Fruit fly (Drosophila melanogaster): ENCODE data around the gene Grip163.

Gene Grip163

dm6 chr3L:11953783-11954182 is 44.2 kb downstream of the Grip163 start, which contains the start of gene CG7248:
Gene CG7248 (plus strand): TSS chr3L:11954083.
- TF ChIP-seq foxo (GFP tag; optimal IDR thresholded peaks at IDR 0.05), result no peak
- TF ChIP-seq fru (GFP tag; optimal IDR thresholded peaks at IDR 0.05), result no peak
- no peak for TF ChIP-seq GATAd (GFP tag; optimal IDR thresholded peaks at IDR 0.05)
- TF ChIP-seq dl (GFP tag; optimal IDR thresholded peaks at IDR 0.05; ENCODE audit: insufficient read depth in 1 of 2, partially characterized antibody in 2 of 2), result no peak
- no peak for TF ChIP-seq Mio (GFP tag; optimal IDR thresholded peaks at IDR 0.05)
- no peak for TF ChIP-seq psq (GFP tag; optimal IDR thresholded peaks at IDR 0.05)
- no peak for TF ChIP-seq Sp1 (GFP tag; optimal IDR thresholded peaks at IDR 0.05)
- no peak for TF ChIP-seq CG9705 (GFP tag; optimal IDR thresholded peaks at IDR 0.05)
- TF ChIP-seq Myc (optimal IDR thresholded peaks at IDR 0.05), result no peak
- no peak for TF ChIP-seq tai (GFP tag; optimal IDR thresholded peaks at IDR 0.05)
- no peak for TF ChIP-seq Hr83 (GFP tag; optimal IDR thresholded peaks at IDR 0.05; ENCODE audit: poor library complexity, severe bottlenecking)
- no peak for TF ChIP-seq jim (GFP tag; optimal IDR thresholded peaks at IDR 0.05)
- TF ChIP-seq woc (GFP tag; optimal IDR thresholded peaks at IDR 0.05), result no peak
- TF ChIP-seq CG32264 (GFP tag; optimal IDR thresholded peaks at IDR 0.05), result no peak
- TF ChIP-seq sv (GFP tag; optimal IDR thresholded peaks at IDR 0.05), result no peak
- TF ChIP-seq br (GFP tag; optimal IDR thresholded peaks at IDR 0.05), result no peak
- no peak for TF ChIP-seq lola (GFP tag; optimal IDR thresholded peaks at IDR 0.05)

- no peak for TF ChIP-seq CG9705 (GFP tag; optimal IDR thresholded peaks at IDR 0.05)
- TF ChIP-seq jim (GFP tag; optimal IDR thresholded peaks at IDR 0.05), result no peak
- no peak for TF ChIP-seq Myc (optimal IDR thresholded peaks at IDR 0.05)
- no peak for TF ChIP-seq woc (GFP tag; optimal IDR thresholded peaks at IDR 0.05)
- TF ChIP-seq CrebA (GFP tag; optimal IDR thresholded peaks at IDR 0.05; ENCODE audit: borderline replicate concordance), result no peak
- no peak for TF ChIP-seq Hr78 (GFP tag; optimal IDR thresholded peaks at IDR 0.05)
- no peak for TF ChIP-seq CG32264 (GFP tag; optimal IDR thresholded peaks at IDR 0.05)
- no peak for TF ChIP-seq dmrt93B (GFP tag; optimal IDR thresholded peaks at IDR 0.05)
- TF ChIP-seq sage (GFP tag; optimal IDR thresholded peaks at IDR 0.05), result no peak
- no peak for TF ChIP-seq Vsx2 (GFP tag; optimal IDR thresholded peaks at IDR 0.05; ENCODE audit: partially characterized antibody)
- no peak for TF ChIP-seq br (GFP tag; optimal IDR thresholded peaks at IDR 0.05)
These were observed 44.7 kb downstream of the Grip163 start, which contains the start of gene obst-G for dm6 chr3L:11953217-11953616. Gene obst-G (minus strand): TSS chr3L:11953317.

DNA sequence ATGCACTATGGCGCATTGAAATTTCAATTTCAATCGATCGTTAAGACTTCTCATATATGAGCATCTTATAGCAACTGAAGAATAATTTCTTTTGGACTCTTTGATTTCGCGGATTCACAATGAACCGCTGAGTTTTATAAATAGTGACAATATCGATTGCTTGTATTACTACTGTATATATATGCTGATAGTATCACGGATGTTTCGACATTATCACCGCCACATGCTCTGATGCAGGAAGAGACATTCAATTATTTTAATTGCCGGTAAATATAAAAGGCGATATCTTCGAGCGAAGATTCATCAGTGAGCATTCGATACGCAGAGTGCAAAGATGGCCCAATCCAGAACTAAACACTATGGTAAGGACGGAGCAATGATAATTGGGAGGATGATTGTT is 48.4 kb downstream of the Grip163 start, which contains the start of gene CG17826:
TSS of gene CG17826 (plus strand) at position 301 of the 400 bp plus-strand sequence.
- TF ChIP-seq Jra (GFP tag; optimal IDR thresholded peaks at IDR 0.05) (no peak), OdsH (GFP tag; optimal IDR thresholded peaks at IDR 0.05) (no peak), h (GFP tag; optimal IDR thresholded peaks at IDR 0.05) (no peak), fru (GFP tag; optimal IDR thresholded peaks at IDR 0.05) (no peak), tai (GFP tag; optimal IDR thresholded peaks at IDR 0.05) (no peak), ey (GFP tag; optimal IDR thresholded peaks at IDR 0.05) (no peak), dsf (GFP tag; optimal IDR thresholded peaks at IDR 0.05; ENCODE audit: borderline replicate concordance) (no peak), woc (GFP tag; optimal IDR thresholded peaks at IDR 0.05) (no peak), Dfd (GFP tag; optimal IDR thresholded peaks at IDR 0.05) (no peak), sage (GFP tag; optimal IDR thresholded peaks at IDR 0.05) (no peak), usp (GFP tag; optimal IDR thresholded peaks at IDR 0.05) (no peak), dl (GFP tag; optimal IDR thresholded peaks at IDR 0.05; ENCODE audit: insufficient read depth in 1 of 2, partially characterized antibody in 2 of 2) (no peak), Sp1 (GFP tag; optimal IDR thresholded peaks at IDR 0.05) (no peak), N (GFP tag; optimal IDR thresholded peaks at IDR 0.05) (no peak), Dif (GFP tag; optimal IDR thresholded peaks at IDR 0.05; ENCODE audit: partially characterized antibody) (no peak), Rel (GFP tag; optimal IDR thresholded peaks at IDR 0.05) (no peak), Rel (tag; optimal IDR thresholded peaks at IDR 0.05) (no peak)

- TF ChIP-seq CrebA (GFP tag; optimal IDR thresholded peaks at IDR 0.05; ENCODE audit: borderline replicate concordance), result no peak
- peak; percentile 13 for TF ChIP-seq h (GFP tag; optimal IDR thresholded peaks at IDR 0.05)
These were observed 50.6 kb downstream of the Grip163 start, which contains the start of gene CG7252 for dm6 chr3L:11947357-11947756. Gene CG7252 (plus strand): TSS chr3L:11947675.

- TF ChIP-seq Sp1 (GFP tag; optimal IDR thresholded peaks at IDR 0.05), result no peak
- no peak for TF ChIP-seq pan (optimal IDR thresholded peaks at IDR 0.05)
These were observed 53.2 kb downstream of the Grip163 start, which contains the start of gene CG5883 for dm6 chr3L:11944752-11945151. Gene CG5883 (minus strand): TSS chr3L:11944852.

Measured in whole organism, wandering third instar larva.